Worm (Caenorhabditis elegans) whole organism, late embryonic: ENCODE measurements around the gene T25G12.11.

ENCODE experiments used
- ceh-31 ChIP-seq: sonication (generic microtip); optimal IDR thresholded peaks from 2 replicates; lab custom pipeline; 2016; ENCODE audit warnings: missing genetic modification characterization, missing compliant biosample characterization
- dve-1 ChIP-seq: sonication (generic microtip); optimal IDR thresholded peaks from 2 replicates; lab custom pipeline; 2017; ENCODE audit warnings: antibody characterized with exemption, mild to moderate bottlenecking, missing genetic modification characterization, missing compliant biosample characterization
- hlh-13 ChIP-seq: fragments of 200-800 bp; sonication (Bioruptor generic); optimal IDR thresholded peaks from 2 replicates; lab custom pipeline; 2018; ENCODE audit warnings: mild to moderate bottlenecking, missing genetic modification characterization, missing compliant biosample characterization

DNA sequence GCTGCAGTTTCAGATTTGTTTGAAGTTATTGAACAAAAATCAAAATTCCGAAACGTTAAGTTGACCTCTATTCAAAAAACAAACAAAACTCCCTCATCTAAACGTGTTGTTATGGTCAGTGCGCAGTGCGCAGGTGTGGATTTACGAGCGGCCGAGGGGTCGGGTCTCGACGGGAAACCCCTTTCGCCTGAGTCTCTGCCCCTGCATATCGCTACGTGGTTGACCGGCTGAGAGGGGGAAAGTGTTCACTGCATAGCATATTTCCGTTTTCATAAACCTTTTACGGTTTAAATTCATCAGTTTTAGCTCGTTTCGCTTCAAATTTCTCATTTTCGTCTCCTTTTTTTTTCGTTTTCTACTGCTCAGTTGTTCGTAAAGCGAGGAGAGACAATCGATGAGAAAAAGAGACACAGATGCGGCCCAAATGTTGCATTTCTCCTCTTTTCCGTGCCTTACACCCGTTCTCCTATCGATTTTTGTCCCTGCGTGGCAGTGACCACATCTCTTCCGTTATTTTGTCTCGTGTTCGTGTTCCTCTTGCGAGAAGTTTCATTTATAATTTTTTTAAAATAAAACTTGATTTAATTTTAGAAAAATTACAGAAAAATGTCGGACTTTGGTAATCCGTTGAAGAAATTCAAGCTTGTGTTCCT lies 15.3 kb downstream of the T25G12.11 start, which contains the start of gene rab-6.2:
- TF ChIP-seq dve-1 (tag; lab: Kevin White, UChicago): no peak
- TF ChIP-seq ceh-31: peak; percentile 45
- no peak for TF ChIP-seq hlh-13 (GFP tag; lab: Kevin White, UChicago)
